Worm (Caenorhabditis elegans) whole organism, midembryonic: ENCODE measurements around the gene ZK721.4.

Source experiments
- T22C8.4 ChIP-seq: fragments of 200-800 bp; sonication (Bioruptor generic); IDR thresholded peaks from 2 replicates; pipeline ENCODE4 v1.3.6; 2022; ENCODE audit warnings: missing genetic modification characterization, missing compliant biosample characterization
- cog-1 ChIP-seq: sonication (generic microtip); optimal IDR thresholded peaks from 2 replicates; lab custom pipeline; 2016; ENCODE audit warnings: missing genetic modification characterization, missing compliant biosample characterization
- flt-1 ChIP-seq: fragments of 200-800 bp; sonication (Bioruptor generic); IDR thresholded peaks from 2 replicates; pipeline ENCODE4 v1.3.6; 2022; ENCODE audit warnings: missing genetic modification characterization, missing compliant biosample characterization
- tab-1 ChIP-seq: fragments of 200-800 bp; sonication (Bioruptor generic); IDR thresholded peaks from 2 replicates; pipeline ENCODE4 v1.3.6; 2022; ENCODE audit warnings: missing genetic modification characterization, missing compliant biosample characterization

DNA sequence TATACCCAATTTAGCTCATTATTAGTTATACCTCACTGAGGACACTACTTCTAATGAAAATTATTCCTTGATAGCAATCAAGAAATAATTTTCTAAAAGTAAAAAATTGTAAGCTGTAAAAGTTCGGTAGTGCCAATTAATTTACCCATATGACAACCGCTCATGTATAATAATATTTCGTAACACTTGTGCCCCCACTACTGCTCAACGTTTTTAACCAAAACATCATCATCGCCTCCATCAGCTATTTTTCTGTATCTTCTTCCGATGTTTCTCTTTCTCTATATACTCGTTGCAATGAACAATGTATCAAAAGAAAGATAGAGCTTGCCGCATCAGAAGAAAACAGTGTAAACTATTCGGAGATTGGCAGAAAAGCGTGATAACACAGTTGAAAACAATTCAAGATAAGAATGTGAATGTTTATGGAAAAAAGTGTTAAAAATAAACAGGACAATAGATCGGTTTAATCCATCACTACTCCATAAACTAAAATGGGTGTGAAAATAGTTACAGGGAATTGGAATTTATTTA, 9.1 kb downstream of the ZK721.4 start:
- no peak for TF ChIP-seq flt-1 (GFP tag; lab: Robert Waterston, UW)
- no peak for TF ChIP-seq tab-1
- no peak for TF ChIP-seq cog-1
- TF ChIP-seq T22C8.4 (GFP tag; lab: Robert Waterston, UW) = no peak
